Fruit fly (Drosophila melanogaster) whole organism, pupa: Measurements from ENCODE around the gene HDAC3.

Experiments used
- CG34367 ChIP-seq: fragments of 200-800 bp; sonication (Bioruptor generic); optimal IDR thresholded peaks from 2 replicates; lab custom pipeline; 2018; ENCODE audit warnings: missing biosample characterization, mild to moderate bottlenecking, missing genetic modification characterization
- EcR ChIP-seq: fragments of 200-800 bp; sonication (Bioruptor generic); optimal IDR thresholded peaks from 3 replicates; lab custom pipeline; 2019; ENCODE audit warnings: missing biosample characterization, missing genetic modification characterization, mild to moderate bottlenecking, moderate library complexity, missing genetic modification reagents

- no peak for TF ChIP-seq EcR (GFP tag; lab: Kevin White, UChicago)
- no peak for TF ChIP-seq CG34367 (tag; lab: Kevin White, UChicago)
Observed at dm6 chr3R:5474551-5474950, at the start of gene HDAC3, which contains the start of the genes CG45100 and Hcs.
